Fruit fly (Drosophila melanogaster) whole organism, adult: ENCODE data around the gene CG8927.

Experiments used
- CG11617 ChIP-seq: fragments of 200-800 bp; sonication (Bioruptor generic); optimal IDR thresholded peaks from 2 replicates; lab custom pipeline; 2017; ENCODE audit warnings: mild to moderate bottlenecking, missing biosample characterization, missing genetic modification reagents, missing genetic modification characterization
- CG12768 ChIP-seq: fragments of 200-800 bp; sonication (Bioruptor generic); optimal IDR thresholded peaks from 2 replicates; lab custom pipeline; 2017; ENCODE audit warnings: missing biosample characterization, missing genetic modification characterization, mild to moderate bottlenecking, moderate library complexity, missing genetic modification reagents
- CG14711 ChIP-seq: fragments of 200-800 bp; sonication (Bioruptor generic); optimal IDR thresholded peaks from 2 replicates; lab custom pipeline; 2018; ENCODE audit warnings: missing biosample characterization, mild to moderate bottlenecking, missing genetic modification characterization, moderate library complexity
- CG1620 ChIP-seq: fragments of 200-800 bp; sonication (Bioruptor generic); optimal IDR thresholded peaks from 2 replicates; lab custom pipeline; 2016; ENCODE audit warnings: missing biosample characterization, missing genetic modification characterization
- CG33017 ChIP-seq: fragments of 200-800 bp; sonication (Bioruptor generic); optimal IDR thresholded peaks from 2 replicates; lab custom pipeline; 2018; ENCODE audit warnings: missing biosample characterization, mild to moderate bottlenecking, missing genetic modification characterization, moderate library complexity
- CG5204 ChIP-seq: fragments of 200-800 bp; sonication (Bioruptor generic); optimal IDR thresholded peaks from 2 replicates; lab custom pipeline; 2016; ENCODE audit warnings: missing biosample characterization, missing genetic modification characterization
- CG7045 ChIP-seq: fragments of 200-800 bp; sonication (Bioruptor generic); optimal IDR thresholded peaks from 2 replicates; lab custom pipeline; 2017; ENCODE audit warnings: missing biosample characterization, mild to moderate bottlenecking, missing genetic modification characterization
- CG7101 ChIP-seq: fragments of 200-800 bp; sonication (Bioruptor generic); optimal IDR thresholded peaks from 2 replicates; lab custom pipeline; 2018; ENCODE audit warnings: missing biosample characterization, mild to moderate bottlenecking, missing genetic modification characterization, moderate library complexity
- Clk ChIP-seq: fragments of 200-800 bp; sonication (Bioruptor generic); optimal IDR thresholded peaks from 2 replicates; lab custom pipeline; 2017; ENCODE audit warnings: missing biosample characterization, missing genetic modification characterization
- Crg-1 ChIP-seq: fragments of 200-800 bp; sonication (Bioruptor generic); optimal IDR thresholded peaks from 2 replicates; lab custom pipeline; 2016; ENCODE audit warnings: missing biosample characterization, missing genetic modification characterization
- Hr96 ChIP-seq: fragments of 200-800 bp; sonication (Bioruptor generic); optimal IDR thresholded peaks from 2 replicates; lab custom pipeline; 2016; ENCODE audit warnings: missing biosample characterization, missing genetic modification characterization
- bab1 ChIP-seq: fragments of 200-800 bp; sonication (Bioruptor generic); optimal IDR thresholded peaks from 3 replicates; lab custom pipeline; 2019; ENCODE audit warnings: missing biosample characterization, mild to moderate bottlenecking, missing genetic modification characterization, moderate library complexity
- cic ChIP-seq: fragments of 200-800 bp; sonication (Bioruptor generic); optimal IDR thresholded peaks from 2 replicates; lab custom pipeline; 2017; ENCODE audit warnings: missing biosample characterization, mild to moderate bottlenecking, missing genetic modification characterization, moderate library complexity
- cnc ChIP-seq, 2 experiments: fragments of >200 bp; optimal IDR thresholded peaks; 2 replicates each; lab custom pipeline; 2017
- kay ChIP-seq: fragments of 200-800 bp; sonication (Bioruptor generic); peaks from one replicate; lab custom pipeline; 2016; ENCODE audit warnings: missing biosample characterization, missing genetic modification characterization, borderline replicate concordance
- ovo ChIP-seq: fragments of 200-800 bp; sonication (Bioruptor generic); optimal IDR thresholded peaks from 2 replicates; lab custom pipeline; 2016; ENCODE audit warnings: missing biosample characterization, missing genetic modification characterization
- pad ChIP-seq: fragments of 200-800 bp; sonication (Bioruptor generic); optimal IDR thresholded peaks from 3 replicates; lab custom pipeline; 2017; ENCODE audit warnings: missing biosample characterization, missing genetic modification characterization, mild to moderate bottlenecking, moderate library complexity, missing genetic modification reagents
- tj ChIP-seq: fragments of 200-800 bp; sonication (Bioruptor generic); optimal IDR thresholded peaks from 3 replicates; lab custom pipeline; 2017; ENCODE audit warnings: missing biosample characterization, mild to moderate bottlenecking, missing genetic modification characterization, moderate library complexity
- toe ChIP-seq: fragments of 200-800 bp; sonication (Bioruptor generic); optimal IDR thresholded peaks from 2 replicates; lab custom pipeline; 2016; ENCODE audit warnings: missing biosample characterization, missing genetic modification characterization

Gene CG8927

DNA sequence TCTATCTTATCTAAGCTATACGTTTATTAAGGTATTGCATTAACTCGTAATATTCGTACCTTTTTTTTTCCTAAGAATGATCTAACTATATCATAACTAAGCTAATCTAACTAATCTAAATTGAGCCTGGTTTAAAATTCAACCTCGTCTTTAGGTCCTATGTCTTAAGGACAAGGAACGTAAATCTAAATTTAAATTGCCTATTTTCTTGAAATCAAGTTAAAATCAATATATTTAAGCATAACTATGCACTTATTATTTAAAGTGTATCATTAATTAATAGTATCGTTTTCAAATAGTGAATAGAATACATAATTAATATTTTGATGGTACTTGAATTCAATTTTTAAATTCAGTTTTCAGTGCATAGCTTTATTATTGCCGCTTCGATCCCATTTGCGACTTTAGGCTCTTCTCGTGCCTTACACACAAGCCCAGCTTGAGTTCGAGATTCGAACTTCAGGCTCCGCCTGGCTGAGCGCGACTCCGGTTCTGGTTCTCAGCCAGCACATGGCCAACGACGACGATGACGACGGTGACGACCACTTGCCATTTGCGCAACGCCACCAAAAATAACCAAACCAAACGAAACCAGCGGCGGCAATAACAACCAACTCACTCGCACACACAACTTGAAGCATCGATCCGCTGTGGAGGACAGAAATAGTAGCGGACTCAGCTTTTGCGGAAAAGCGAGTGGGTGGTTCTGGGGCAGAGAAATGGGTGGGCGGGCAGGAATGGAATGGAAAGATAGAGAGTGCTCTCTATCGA lies 30.2 kb downstream of the CG8927 start:
- TF ChIP-seq CG33017 (tag; lab: Kevin White, UChicago) (no peak), CG1620 (GFP tag; lab: Kevin White, UChicago) (no peak), tj (peak; percentile 57)

DNA sequence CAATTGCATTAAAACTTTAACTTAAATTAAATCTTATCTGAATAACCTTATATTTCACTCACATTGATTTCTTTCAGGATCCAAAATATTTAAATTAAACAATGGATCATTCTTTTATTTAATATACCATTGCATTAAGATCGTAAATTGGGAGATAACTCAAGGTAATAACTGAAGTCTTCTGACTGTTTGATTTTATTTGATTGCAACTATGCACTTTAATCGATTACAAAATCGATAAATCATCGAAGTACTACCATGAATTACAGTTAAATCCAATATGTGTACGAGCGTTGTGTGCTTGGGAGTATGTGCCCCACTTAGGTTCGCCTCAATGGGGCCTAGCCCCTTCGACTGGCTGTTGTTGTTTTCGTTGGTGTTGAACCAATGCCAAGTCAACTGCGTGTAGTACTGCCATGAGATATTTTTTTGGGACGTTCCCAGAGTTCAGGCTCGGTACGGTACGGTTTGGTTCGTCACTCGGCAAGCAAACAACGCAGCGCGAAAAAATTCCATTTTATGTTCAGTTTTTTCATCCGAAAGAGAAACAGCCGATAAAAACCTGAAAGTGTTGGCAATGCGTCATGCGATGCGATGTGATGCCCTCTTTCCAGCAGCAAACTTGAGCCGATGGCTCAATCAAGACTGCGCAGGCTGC lies 31.2 kb downstream of the CG8927 start:
- TF ChIP-seq tj (no peak), cic (no peak), CG1620 (GFP tag; lab: Kevin White, UChicago) (no peak), toe (no peak), CG11617 (GFP tag; lab: Kevin White, UChicago) (no peak), Clk (no peak), CG7045 (GFP tag; lab: Kevin White, UChicago) (no peak), bab1 (GFP tag; lab: Kevin White, UChicago) (no peak), CG12768 (GFP tag; lab: Kevin White, UChicago) (no peak), CG7101 (tag; lab: Kevin White, UChicago) (no peak), kay (GFP tag; lab: Kevin White, UChicago) (no peak), CG5204 (GFP tag; lab: Kevin White, UChicago) (no peak), ovo (GFP tag; lab: Kevin White, UChicago) (no peak), cnc (optimal IDR thresholded peaks at IDR 0.05; lab: Kevin White, UChicago) (no peak), Crg-1 (GFP tag; lab: Kevin White, UChicago) (no peak), CG33017 (tag; lab: Kevin White, UChicago) (no peak), Hr96 (no peak), CG14711 (no peak)

DNA sequence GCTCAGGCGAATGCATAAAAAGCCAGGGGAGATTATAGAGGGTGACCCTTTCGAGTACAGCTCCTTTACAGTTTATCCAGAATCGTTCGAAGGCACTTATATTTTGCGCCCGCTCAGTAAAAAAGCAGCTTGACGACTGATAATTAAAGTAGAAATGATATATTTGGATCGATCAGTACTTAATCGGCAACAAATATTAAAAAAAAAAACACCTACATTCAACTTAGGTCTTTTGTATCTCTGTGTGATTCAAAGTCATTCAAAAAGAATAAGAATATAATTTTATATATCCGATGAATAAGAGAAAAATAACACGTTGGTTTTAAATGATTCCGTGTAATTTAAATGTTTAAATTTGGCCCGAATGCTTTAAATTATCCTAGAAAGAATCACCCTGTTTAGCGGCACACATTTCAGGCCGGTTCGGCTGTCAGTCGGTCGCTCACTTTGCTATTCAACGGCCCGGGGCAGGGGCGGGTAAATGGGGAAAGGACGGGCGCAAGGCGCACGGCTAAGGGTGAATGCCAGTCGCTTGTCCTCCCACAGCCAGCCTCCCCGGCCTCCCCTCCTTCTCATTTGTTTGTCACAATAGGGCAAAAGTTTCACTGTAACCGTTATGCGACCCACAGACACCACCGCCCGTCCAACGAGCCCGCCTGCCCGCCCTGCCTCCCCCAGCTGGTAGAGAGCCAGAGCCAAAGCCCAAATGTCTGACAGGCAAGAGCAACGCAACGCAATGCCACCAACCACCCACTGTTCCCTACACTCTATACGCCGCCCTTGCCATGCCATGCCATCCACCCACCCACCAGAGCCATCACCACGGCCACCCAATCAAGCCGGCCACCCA lies 32.3 kb downstream of the CG8927 start:
- no peak for TF ChIP-seq pad (GFP tag; lab: Kevin White, UChicago)
- TF ChIP-seq Crg-1 (GFP tag; lab: Kevin White, UChicago) = no peak
- peak; percentile 35 for TF ChIP-seq CG7045 (GFP tag; lab: Kevin White, UChicago)
- TF ChIP-seq CG14711 = peak; percentile 22
- TF ChIP-seq ovo (GFP tag; lab: Kevin White, UChicago) = no peak
- no peak for TF ChIP-seq bab1 (GFP tag; lab: Kevin White, UChicago)
- TF ChIP-seq CG12768 (GFP tag; lab: Kevin White, UChicago) = peak; percentile 67
- no peak for TF ChIP-seq kay (GFP tag; lab: Kevin White, UChicago)
- TF ChIP-seq CG11617 (GFP tag; lab: Kevin White, UChicago) = peak; percentile 14
- TF ChIP-seq CG5204 (GFP tag; lab: Kevin White, UChicago) = peak; percentile 28
- no peak for TF ChIP-seq tj
- TF ChIP-seq Clk = peak; percentile 15
- TF ChIP-seq toe = peak; percentile 22
- TF ChIP-seq Hr96 = no peak

DNA sequence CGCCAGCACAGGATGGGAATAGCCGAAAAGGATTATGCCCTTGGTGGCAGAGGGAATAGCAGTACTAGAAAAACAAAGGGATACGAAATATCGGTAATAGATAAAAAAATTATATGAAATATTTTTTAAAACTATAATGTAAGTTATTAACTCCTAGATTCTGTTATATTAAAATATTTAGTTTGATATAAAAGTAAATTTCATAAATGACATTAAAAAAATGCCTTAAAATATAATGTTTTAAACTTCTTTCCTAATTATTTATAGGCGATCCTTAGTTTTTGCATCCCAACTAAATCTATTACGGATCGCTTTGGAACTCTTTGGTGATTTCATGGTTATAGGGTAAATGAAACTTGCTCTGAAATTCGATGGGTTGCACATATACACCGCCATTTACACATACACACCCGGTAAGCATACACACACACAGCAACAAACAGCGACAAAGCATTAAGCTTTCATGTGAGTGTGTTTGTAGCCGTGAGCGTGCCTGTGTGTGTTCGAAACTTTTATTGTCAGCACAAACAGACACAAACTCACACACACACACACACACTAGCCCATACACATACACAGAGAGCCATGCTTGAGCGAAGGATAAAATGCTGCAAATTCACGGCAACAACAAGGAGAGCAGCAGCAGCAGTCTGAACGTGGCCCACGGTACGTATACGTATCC lies 33.1 kb downstream of the CG8927 start:
- TF ChIP-seq kay (GFP tag; lab: Kevin White, UChicago) (peak; percentile 56), cnc (optimal IDR thresholded peaks at IDR 0.05; lab: Kevin White, UChicago) (no peak)

DNA sequence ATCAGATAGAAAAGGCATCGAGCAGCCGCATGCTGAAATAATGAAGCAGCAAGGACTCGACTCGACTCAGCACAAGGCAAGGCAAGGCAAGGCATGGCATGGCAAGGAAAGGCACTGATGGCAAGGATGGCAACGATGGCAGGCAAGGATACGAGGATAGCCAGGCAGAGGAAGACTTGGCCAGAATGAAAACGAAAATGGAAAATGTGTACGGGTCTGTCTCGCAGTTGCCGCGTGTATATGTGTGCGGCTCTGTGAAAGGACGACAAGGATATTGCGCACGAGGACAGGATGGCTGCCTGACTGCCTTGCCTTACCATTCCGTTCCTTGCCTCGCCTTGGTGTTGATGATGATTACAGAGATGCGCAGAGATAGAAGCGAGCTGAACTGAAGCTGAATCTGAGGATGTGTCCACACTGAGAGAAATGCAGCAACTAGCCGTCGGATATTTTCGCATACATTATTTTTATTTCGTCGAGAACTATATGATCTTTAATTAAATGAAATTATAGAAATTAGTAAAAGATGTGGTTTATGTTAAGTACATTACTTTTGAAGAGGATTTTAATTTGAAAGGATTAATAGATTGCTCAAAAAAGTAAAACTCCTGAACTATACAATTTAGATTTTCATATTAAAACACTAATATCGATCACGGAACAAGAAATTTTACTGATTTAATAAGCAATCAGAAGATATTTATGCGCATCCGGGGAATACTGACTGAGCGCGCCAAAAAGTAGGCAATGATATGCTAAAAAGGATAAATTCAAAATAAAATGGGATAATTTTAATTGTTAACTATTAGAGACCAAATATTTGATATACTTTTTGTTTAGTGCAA lies 33.9 kb downstream of the CG8927 start:
- no peak for TF ChIP-seq pad (GFP tag; lab: Kevin White, UChicago)
- TF ChIP-seq toe = peak; percentile 41
- peak; percentile 70 for TF ChIP-seq kay (GFP tag; lab: Kevin White, UChicago)

DNA sequence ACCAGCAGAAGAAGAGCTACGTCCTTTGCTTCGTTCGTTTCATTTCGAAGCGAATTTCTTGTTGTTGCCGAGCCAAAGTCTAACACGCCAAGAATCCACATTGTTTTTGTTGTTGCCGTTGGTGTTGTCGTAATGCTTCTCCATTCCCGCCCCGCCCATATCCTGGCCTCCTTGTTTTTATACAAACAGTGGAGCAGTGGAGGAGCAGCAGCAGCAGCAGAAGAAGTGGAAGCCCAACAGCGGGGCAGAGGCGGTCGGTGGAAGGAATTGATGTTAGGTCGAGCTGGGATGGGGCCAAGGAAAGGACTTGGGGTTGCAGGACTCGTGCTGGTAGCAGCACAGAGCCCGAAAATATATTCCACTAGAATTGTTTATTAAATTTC lies 34.5 kb downstream of the CG8927 start:
- TF ChIP-seq CG11617 (GFP tag; lab: Kevin White, UChicago) = no peak
- no peak for TF ChIP-seq CG5204 (GFP tag; lab: Kevin White, UChicago)
- TF ChIP-seq kay (GFP tag; lab: Kevin White, UChicago) = no peak
- no peak for TF ChIP-seq CG12768 (GFP tag; lab: Kevin White, UChicago)
- TF ChIP-seq ovo (GFP tag; lab: Kevin White, UChicago) = no peak
- no peak for TF ChIP-seq pad (GFP tag; lab: Kevin White, UChicago)
- TF ChIP-seq cnc (optimal IDR thresholded peaks at IDR 0.05; lab: Kevin White, UChicago) = no peak
- no peak for TF ChIP-seq Clk
- no peak for TF ChIP-seq CG7101 (tag; lab: Kevin White, UChicago)
- TF ChIP-seq bab1 (GFP tag; lab: Kevin White, UChicago) = no peak
- no peak for TF ChIP-seq Crg-1 (GFP tag; lab: Kevin White, UChicago)
- no peak for TF ChIP-seq Hr96
- no peak for TF ChIP-seq toe
- TF ChIP-seq tj = no peak
- no peak for TF ChIP-seq CG1620 (GFP tag; lab: Kevin White, UChicago)
- no peak for TF ChIP-seq CG7045 (GFP tag; lab: Kevin White, UChicago)
- no peak for TF ChIP-seq CG33017 (tag; lab: Kevin White, UChicago)
- no peak for TF ChIP-seq CG14711
